Fruit fly (Drosophila melanogaster): ENCODE measurements around the gene Grl36b.
A peak's percentile ranks its signal among the peaks of the same experiment; 100 is the strongest.

Grl36b gene

dm6 chr2L:18158622-18159043 is 33.1 kb upstream of the Grl36b start (continued):
- TF ChIP-seq CG4360 (GFP tag; IDR thresholded peaks at IDR 0.05) (no peak), Poxn (GFP tag; IDR thresholded peaks at IDR 0.05) (no peak), pzg (GFP tag; optimal IDR thresholded peaks at IDR 0.05) (peak; percentile 72), E2f2 (GFP tag; IDR thresholded peaks at IDR 0.05) (peak; percentile 48), mirr (GFP tag; optimal IDR thresholded peaks at IDR 0.05) (no peak), CG6791 (GFP tag; IDR thresholded peaks at IDR 0.05; ENCODE audit: partially characterized antibody) (no peak), Dp (GFP tag; optimal IDR thresholded peaks at IDR 0.05) (peak; percentile 48), Hmx (GFP tag; optimal IDR thresholded peaks at IDR 0.05) (no peak), psq (GFP tag; optimal IDR thresholded peaks at IDR 0.05) (no peak), CG3407 (GFP tag; optimal IDR thresholded peaks at IDR 0.05) (no peak), Oaz (GFP tag; IDR thresholded peaks at IDR 0.05) (no peak), pros (GFP tag; optimal IDR thresholded peaks at IDR 0.05) (no peak), ftz-f1 (GFP tag; optimal IDR thresholded peaks at IDR 0.05) (peak; percentile 6), Lhr (GFP tag; optimal IDR thresholded peaks at IDR 0.05) (peak; percentile 34), wor (GFP tag; IDR thresholded peaks at IDR 0.05) (no peak), slbo (GFP tag; IDR thresholded peaks at IDR 0.05) (no peak), CG1647 (GFP tag; optimal IDR thresholded peaks at IDR 0.05) (no peak), hbn (GFP tag; IDR thresholded peaks at IDR 0.05; ENCODE audit: partially characterized antibody) (no peak), CG7556 (GFP tag; optimal IDR thresholded peaks at IDR 0.05) (no peak), Hr3 (GFP tag; optimal IDR thresholded peaks at IDR 0.05) (no peak), Kr (GFP tag; optimal IDR thresholded peaks at IDR 0.05) (no peak), ewg (GFP tag; optimal IDR thresholded peaks at IDR 0.05) (no peak), Hsf (GFP tag; optimal IDR thresholded peaks at IDR 0.05) (no peak), BEAF-32 (GFP tag; optimal IDR thresholded peaks at IDR 0.05) (peak; percentile 57), YL-1 (GFP tag; optimal IDR thresholded peaks at IDR 0.05) (peak; percentile 4), Myb (GFP tag; optimal IDR thresholded peaks at IDR 0.05) (peak; percentile 92), CG13624 (GFP tag; optimal IDR thresholded peaks at IDR 0.05) (no peak), CG9797 (GFP tag; optimal IDR thresholded peaks at IDR 0.05) (peak; percentile 76), CG12659 (GFP tag; optimal IDR thresholded peaks at IDR 0.05) (peak; percentile 46), pita (GFP tag; optimal IDR thresholded peaks at IDR 0.05) (peak; percentile 59), Opbp (GFP tag; IDR thresholded peaks at IDR 0.05; ENCODE audit: partially characterized antibody) (0 out of 3 replicates have a peak, but pooled peaks have one; percentile 50), CG10267 (tag; optimal IDR thresholded peaks at IDR 0.05) (no peak), CG30020 (tag; optimal IDR thresholded peaks at IDR 0.05) (peak; percentile 13), CkIIα-i1 (GFP tag; IDR thresholded peaks at IDR 0.05) (no peak), CG13287 (GFP tag; IDR thresholded peaks at IDR 0.05; ENCODE audit: partially characterized antibody) (peak; percentile 35; the same call in 1 of the 2 replicates), Antp (GFP tag; optimal IDR thresholded peaks at IDR 0.05) (no peak), CG1233 (GFP tag; optimal IDR thresholded peaks at IDR 0.05) (no peak), CG11695 (GFP tag; IDR thresholded peaks at IDR 0.05) (no peak), CG30403 (GFP tag; optimal IDR thresholded peaks at IDR 0.05) (no peak), CG15601 (tag; optimal IDR thresholded peaks at IDR 0.05) (no peak), sc (optimal IDR thresholded peaks at IDR 0.05) (no peak), sc (GFP tag; optimal IDR thresholded peaks at IDR 0.05) (no peak), nerfin-1 (tag; optimal IDR thresholded peaks at IDR 0.05) (no peak), hb (GFP tag; IDR thresholded peaks at IDR 0.05; ENCODE audit: partially characterized antibody) (no peak), CG16863 (GFP tag; optimal IDR thresholded peaks at IDR 0.05) (no peak), ranshi (GFP tag; IDR thresholded peaks at IDR 0.05) (no peak), CG17829 (tag; optimal IDR thresholded peaks at IDR 0.05) (no peak), CG17359 (tag; optimal IDR thresholded peaks at IDR 0.05) (no peak), Nf-YC (tag; optimal IDR thresholded peaks at IDR 0.05) (no peak), Ets97D (GFP tag; optimal IDR thresholded peaks at IDR 0.05) (peak; percentile 10), Med (GFP tag) (no peak)
